Worm (Caenorhabditis elegans): Measurements from ENCODE around the gene Y4C6B.2.
"Not testable (repeated sequence)": the region's sequence is repeated elsewhere in the genome, so short reads cannot be mapped to it uniquely, and the experiment has no call there.

The Y4C6B.2 gene

DNA sequence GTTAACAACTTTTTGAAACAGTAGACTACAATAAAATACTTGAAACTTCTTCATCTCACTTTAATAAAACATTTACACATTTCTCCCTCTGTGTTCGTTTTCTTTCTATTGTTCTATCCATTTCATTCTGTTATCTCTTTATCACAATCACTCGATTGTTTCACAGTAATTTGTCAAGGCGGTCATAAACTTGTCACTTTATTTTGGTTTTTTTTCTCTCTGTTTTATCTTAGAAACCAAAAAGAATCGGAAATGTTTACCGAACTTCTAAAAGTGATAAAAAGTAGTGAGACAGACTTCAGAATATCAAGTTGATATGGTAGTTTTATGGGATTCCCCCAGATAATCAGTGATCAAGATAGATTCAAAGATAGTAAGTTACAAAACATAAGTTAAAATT lies at the start of gene Y4C6B.2:
Gene Y4C6B.2 (plus strand): TSS at position 320 of the 400 bp plus-strand sequence.
- TF ChIP-seq hmbx-1 (tag; optimal IDR thresholded peaks at IDR 0.05) (no peak), ets-7 (tag; optimal IDR thresholded peaks at IDR 0.05) (no peak), tra-4 (tag; optimal IDR thresholded peaks at IDR 0.05) (no peak), ama-1 (optimal IDR thresholded peaks at IDR 0.05) (no peak), hmg-4 (GFP tag; optimal IDR thresholded peaks at IDR 0.05) (no peak), pes-1 (GFP tag; IDR thresholded peaks at IDR 0.05) (no peak), tbx-11 (GFP tag; IDR thresholded peaks at IDR 0.05) (no peak), tbx-37 (GFP tag; conservative IDR thresholded peaks at IDR 0.05) (no peak), scrt-1 (GFP tag; IDR thresholded peaks at IDR 0.05) (no peak), ceh-13 (GFP tag; optimal IDR thresholded peaks at IDR 0.05) (no peak), B0310.2 (tag; optimal IDR thresholded peaks at IDR 0.05) (no peak), F13C5.2 (tag; optimal IDR thresholded peaks at IDR 0.05) (no peak), sea-1 (GFP tag; conservative IDR thresholded peaks at IDR 0.05) (no peak)

DNA sequence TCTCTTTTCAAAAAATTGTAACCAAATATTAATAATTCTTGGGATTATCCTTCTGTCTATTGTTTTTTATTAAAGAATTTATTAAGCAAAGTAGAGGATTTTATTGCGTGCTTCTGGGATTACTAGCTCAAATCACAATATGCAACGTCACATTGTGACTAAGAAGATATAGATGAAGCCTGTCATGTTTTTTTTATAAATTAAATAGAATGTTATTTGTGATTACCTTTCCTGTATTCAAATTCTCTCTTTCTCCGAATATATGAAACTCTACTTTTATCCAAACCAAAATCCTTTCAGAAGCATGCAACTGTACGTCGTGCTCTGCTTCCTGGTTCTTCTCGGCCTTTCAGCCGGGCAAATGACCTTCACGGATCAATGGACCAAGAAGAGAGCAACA lies 48.8 kb upstream of the Y4C6B.2 start, which contains the start of gene nlp-47:
Gene nlp-47 (plus strand): TSS at position 301 of the 400 bp plus-strand sequence.
- no peak for TF ChIP-seq ceh-13 (GFP tag; optimal IDR thresholded peaks at IDR 0.05)
- TF ChIP-seq ama-1 (optimal IDR thresholded peaks at IDR 0.05), result no peak
- TF ChIP-seq sea-1 (GFP tag; conservative IDR thresholded peaks at IDR 0.05), result no peak
- no peak for TF ChIP-seq B0310.2 (tag; optimal IDR thresholded peaks at IDR 0.05)
- no peak for TF ChIP-seq ceh-36 (tag; optimal IDR thresholded peaks at IDR 0.05)
- no peak for TF ChIP-seq ets-7 (tag; optimal IDR thresholded peaks at IDR 0.05)
- no peak for TF ChIP-seq hmg-4 (GFP tag; optimal IDR thresholded peaks at IDR 0.05)

ce11 chrIV:5291207-5291606 lies 48.2 kb upstream of the Y4C6B.2 start:
- no peak for TF ChIP-seq B0310.2 (tag; optimal IDR thresholded peaks at IDR 0.05)
- TF ChIP-seq tra-4 (tag; optimal IDR thresholded peaks at IDR 0.05), result no peak
- TF ChIP-seq flt-1 (GFP tag; IDR thresholded peaks at IDR 0.05), result no peak

DNA sequence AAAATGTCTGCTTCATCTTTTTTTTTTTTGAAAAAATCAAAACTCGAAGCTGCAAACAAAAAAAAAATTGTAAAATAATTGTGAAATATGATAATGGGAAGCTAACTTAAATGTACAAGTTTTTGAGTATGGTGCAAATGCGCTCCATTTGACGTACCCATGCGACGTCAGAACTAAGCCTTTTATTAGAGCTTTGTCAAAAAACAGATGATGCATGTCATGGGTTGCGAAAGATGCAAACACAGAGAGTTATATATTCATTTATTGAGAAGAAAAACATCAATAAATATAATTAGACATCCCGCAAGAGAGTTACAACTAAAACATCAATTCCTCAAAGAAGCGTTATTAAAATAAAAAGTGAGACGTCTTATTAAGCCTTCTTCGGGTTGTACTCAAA lies 44.9 kb upstream of the Y4C6B.2 start:
- no peak for TF ChIP-seq tbx-11 (GFP tag; IDR thresholded peaks at IDR 0.05)
- TF ChIP-seq F13C5.2 (tag; optimal IDR thresholded peaks at IDR 0.05), result no peak
- no peak for TF ChIP-seq tra-4 (tag; optimal IDR thresholded peaks at IDR 0.05)
- no peak for TF ChIP-seq ama-1 (optimal IDR thresholded peaks at IDR 0.05)
- no peak for TF ChIP-seq ceh-36 (tag; optimal IDR thresholded peaks at IDR 0.05)
- TF ChIP-seq flt-1 (GFP tag; IDR thresholded peaks at IDR 0.05), result no peak
- no peak for TF ChIP-seq B0310.2 (tag; optimal IDR thresholded peaks at IDR 0.05)
- TF ChIP-seq scrt-1 (GFP tag; IDR thresholded peaks at IDR 0.05), result no peak
- TF ChIP-seq aly-1 (tag; optimal IDR thresholded peaks at IDR 0.05), result no peak
- no peak for TF ChIP-seq tbx-37 (GFP tag; conservative IDR thresholded peaks at IDR 0.05)
- TF ChIP-seq ets-7 (tag; optimal IDR thresholded peaks at IDR 0.05), result no peak
- TF ChIP-seq hmbx-1 (tag; optimal IDR thresholded peaks at IDR 0.05), result no peak
- TF ChIP-seq pes-1 (GFP tag; IDR thresholded peaks at IDR 0.05), result no peak
- no peak for TF ChIP-seq sea-1 (GFP tag; conservative IDR thresholded peaks at IDR 0.05)
- no peak for TF ChIP-seq ceh-13 (GFP tag; optimal IDR thresholded peaks at IDR 0.05)
- no peak for TF ChIP-seq hmg-4 (GFP tag; optimal IDR thresholded peaks at IDR 0.05)

ce11 chrIV:5295240-5295639 lies 44.1 kb upstream of the Y4C6B.2 start, which contains the start of gene msp-51:
Gene msp-51, minus strand, starts transcription at chrIV:5295340.
- not testable (repeated sequence) for TF ChIP-seq ama-1 (optimal IDR thresholded peaks at IDR 0.05); ceh-36 (tag; optimal IDR thresholded peaks at IDR 0.05); F13C5.2 (tag; optimal IDR thresholded peaks at IDR 0.05)

DNA sequence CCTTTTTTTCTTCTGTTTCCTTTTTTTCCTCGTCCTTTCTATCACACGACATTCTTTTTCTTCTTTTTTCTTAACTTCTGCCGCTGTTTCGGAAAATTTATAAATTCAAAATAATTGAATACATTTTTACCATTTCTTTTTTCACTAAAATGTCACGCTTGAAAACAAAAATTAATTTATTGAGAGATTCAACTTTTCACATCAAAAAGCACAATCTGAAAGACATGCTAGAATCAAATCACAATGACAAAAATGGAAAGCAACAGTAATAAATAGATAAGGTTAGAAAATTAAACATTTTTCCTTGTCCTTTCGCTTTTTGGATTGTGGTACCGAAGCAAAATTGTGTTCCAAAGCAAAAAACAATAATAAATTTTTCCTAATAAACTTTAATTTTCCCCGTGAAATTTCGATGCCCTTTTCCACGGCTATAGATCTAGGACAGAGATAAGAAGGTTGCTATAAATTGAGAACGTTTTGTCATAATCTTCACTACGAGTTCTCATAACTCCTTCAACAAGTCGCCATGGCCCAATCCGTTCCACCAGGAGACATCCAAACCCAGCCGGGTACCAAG lies 41.9 kb upstream of the Y4C6B.2 start, which contains the start of the genes ZK354.6 and msp-113:
Gene ZK354.6 (minus strand): TSS at position 101 of the 577 bp plus-strand sequence.
Gene msp-113 (plus strand): TSS at position 527 of the 577 bp plus-strand sequence.
- TF ChIP-seq scrt-1 (GFP tag; IDR thresholded peaks at IDR 0.05), result no peak
- TF ChIP-seq aly-1 (tag; optimal IDR thresholded peaks at IDR 0.05), result no peak
- no peak for TF ChIP-seq ama-1 (optimal IDR thresholded peaks at IDR 0.05)
- TF ChIP-seq tbx-37 (GFP tag; conservative IDR thresholded peaks at IDR 0.05), result no peak
- TF ChIP-seq pes-1 (GFP tag; IDR thresholded peaks at IDR 0.05), result no peak
- no peak for TF ChIP-seq F13C5.2 (tag; optimal IDR thresholded peaks at IDR 0.05)
- TF ChIP-seq B0310.2 (tag; optimal IDR thresholded peaks at IDR 0.05), result no peak
- TF ChIP-seq ceh-36 (tag; optimal IDR thresholded peaks at IDR 0.05), result no peak
- TF ChIP-seq hmg-4 (GFP tag; optimal IDR thresholded peaks at IDR 0.05), result no peak
- no peak for TF ChIP-seq hmbx-1 (tag; optimal IDR thresholded peaks at IDR 0.05)

- no peak for TF ChIP-seq hmbx-1 (tag; optimal IDR thresholded peaks at IDR 0.05)
- no peak for TF ChIP-seq hnd-1 (tag; optimal IDR thresholded peaks at IDR 0.05)
These were observed 36.3 kb upstream of the Y4C6B.2 start, which contains the start of gene ZK354.7 for ce11 chrIV:5303030-5303429. Gene ZK354.7, minus strand, starts transcription at chrIV:5303130.

DNA sequence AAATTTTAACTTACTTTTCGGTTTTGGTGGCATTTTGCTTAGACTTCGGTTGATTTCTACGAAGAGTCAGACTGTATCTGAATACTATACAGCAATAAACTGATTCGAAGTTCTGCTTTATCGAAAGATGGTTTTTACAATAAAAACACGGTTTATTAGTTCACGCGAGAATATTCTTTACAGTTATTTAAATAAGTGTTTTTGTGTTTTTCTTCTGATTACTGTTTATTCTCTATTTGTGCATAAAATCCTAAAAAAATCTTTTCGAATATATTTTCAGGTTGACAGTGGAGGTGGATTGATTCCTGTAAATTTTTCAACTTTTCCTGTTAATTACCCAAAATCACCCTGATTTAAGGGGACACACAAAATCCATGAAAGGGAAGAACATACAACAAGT lies 33.3 kb upstream of the Y4C6B.2 start, which contains the start of gene ZK354.8:
Gene ZK354.8 (minus strand): TSS at position 101 of the 400 bp plus-strand sequence.
- TF ChIP-seq scrt-1 (GFP tag; IDR thresholded peaks at IDR 0.05), result no peak
- TF ChIP-seq flt-1 (GFP tag; IDR thresholded peaks at IDR 0.05), result no peak
- no peak for TF ChIP-seq ceh-13 (GFP tag; optimal IDR thresholded peaks at IDR 0.05)
- no peak for TF ChIP-seq tbx-37 (GFP tag; conservative IDR thresholded peaks at IDR 0.05)
- TF ChIP-seq hmbx-1 (tag; optimal IDR thresholded peaks at IDR 0.05), result no peak
- TF ChIP-seq ceh-36 (tag; optimal IDR thresholded peaks at IDR 0.05), result no peak
- no peak for TF ChIP-seq ets-7 (tag; optimal IDR thresholded peaks at IDR 0.05)
- TF ChIP-seq hnd-1 (tag; optimal IDR thresholded peaks at IDR 0.05), result no peak
- no peak for TF ChIP-seq ama-1 (optimal IDR thresholded peaks at IDR 0.05)
- no peak for TF ChIP-seq pes-1 (GFP tag; IDR thresholded peaks at IDR 0.05)
- no peak for TF ChIP-seq sea-1 (GFP tag; conservative IDR thresholded peaks at IDR 0.05)
- TF ChIP-seq B0310.2 (tag; optimal IDR thresholded peaks at IDR 0.05), result no peak
- TF ChIP-seq tbx-11 (GFP tag; IDR thresholded peaks at IDR 0.05), result no peak

Data from whole organism, early embryonic.